Worm (Caenorhabditis elegans): ENCODE measurements around the gene rab-33.
A peak's percentile ranks its signal among the peaks of the same experiment; 100 is the strongest.

The rab-33 gene

ce11 chrIII:10505182-10505581, 1.5 kb upstream of the rab-33 start, which contains the start of the genes taf-11.3 and urm-1 (continued):
- TF ChIP-seq unc-39 (tag; optimal IDR thresholded peaks at IDR 0.05): no peak
- no peak for TF ChIP-seq daf-16 (GFP tag; optimal IDR thresholded peaks at IDR 0.05)
- TF ChIP-seq daf-16 (tag; optimal IDR thresholded peaks at IDR 0.05): peak; percentile 40
- peak; percentile 32 for TF ChIP-seq rbr-2 (tag; optimal IDR thresholded peaks at IDR 0.05)
- TF ChIP-seq dpl-1 (GFP tag; optimal IDR thresholded peaks at IDR 0.05): peak; percentile 83
- TF ChIP-seq lin-13 (GFP tag; optimal IDR thresholded peaks at IDR 0.05): peak; percentile 74
- peak; percentile 70 for TF ChIP-seq nhr-77 (tag; optimal IDR thresholded peaks at IDR 0.05)

ce11 chrIII:10488052-10488451, 15.6 kb downstream of the rab-33 start, which contains the start of gene ptr-25:
Gene ptr-25 (plus strand): TSS chrIII:10488124.
- TF ChIP-seq T20F7.1 (GFP tag; optimal IDR thresholded peaks at IDR 0.05): no peak
- TF ChIP-seq lin-39 (tag; optimal IDR thresholded peaks at IDR 0.05): no peak
- peak in 1 of 2 experiments; percentile 94 for TF ChIP-seq unc-62 (GFP tag; optimal IDR thresholded peaks at IDR 0.05 in 1 of 2)
- no peak for TF ChIP-seq unc-62 (tag; optimal IDR thresholded peaks at IDR 0.05)

ce11 chrIII:10486455-10486854, 17.2 kb downstream of the rab-33 start:
- no peak for TF ChIP-seq vab-7 (GFP tag; IDR thresholded peaks at IDR 0.05)
- no peak for TF ChIP-seq nhr-77 (tag; optimal IDR thresholded peaks at IDR 0.05)
- no peak for TF ChIP-seq sdz-12 (GFP tag; optimal IDR thresholded peaks at IDR 0.05)
- peak; percentile 34 for TF ChIP-seq nhr-28 (tag; optimal IDR thresholded peaks at IDR 0.05)
- no peak for TF ChIP-seq daf-19 (GFP tag; conservative IDR thresholded peaks at IDR 0.05)
- no peak for TF ChIP-seq madf-5 (GFP tag; IDR thresholded peaks at IDR 0.05)
- TF ChIP-seq lin-1 (GFP tag; IDR thresholded peaks at IDR 0.05): no peak
- peak; percentile 45 for TF ChIP-seq mxl-3 (GFP tag; optimal IDR thresholded peaks at IDR 0.05)

- TF ChIP-seq pqm-1 (tag; optimal IDR thresholded peaks at IDR 0.05): no peak
- no peak for TF ChIP-seq daf-16 (GFP tag; optimal IDR thresholded peaks at IDR 0.05)
- peak; percentile 18 for TF ChIP-seq daf-16 (tag; optimal IDR thresholded peaks at IDR 0.05)
These were observed 21.7 kb downstream of the rab-33 start, which contains the start of gene D2045.8 for ce11 chrIII:10481988-10482387. Gene D2045.8 (plus strand): TSS chrIII:10482288.

- TF ChIP-seq nhr-42 (GFP tag; IDR thresholded peaks at IDR 0.05) (no peak), ZK546.5 (tag; optimal IDR thresholded peaks at IDR 0.05) (no peak), madf-9 (GFP tag; conservative IDR thresholded peaks at IDR 0.05) (no peak), spr-3 (GFP tag; optimal IDR thresholded peaks at IDR 0.05) (no peak), duxl-1 (tag; optimal IDR thresholded peaks at IDR 0.05; ENCODE audit: poor library complexity) (no peak), snpc-4 (tag; optimal IDR thresholded peaks at IDR 0.05) (no peak), hlh-11 (tag; optimal IDR thresholded peaks at IDR 0.05) (peak; percentile 11), ceh-20 (GFP tag; IDR thresholded peaks at IDR 0.05) (no peak), zfp-3 (GFP tag; conservative IDR thresholded peaks at IDR 0.05) (no peak), madf-5 (GFP tag; IDR thresholded peaks at IDR 0.05) (no peak), skn-1 (tag; optimal IDR thresholded peaks at IDR 0.05) (no peak), unc-62 (GFP tag; optimal IDR thresholded peaks at IDR 0.05 in 1 of 2) (peak in 1 of 2 experiments; percentile 93), unc-62 (tag; optimal IDR thresholded peaks at IDR 0.05) (no peak), nhr-25 (tag; optimal IDR thresholded peaks at IDR 0.05; ENCODE audit: borderline replicate concordance, insufficient read depth) (no peak), dve-1 (tag; optimal IDR thresholded peaks at IDR 0.05; ENCODE audit: insufficient read depth) (peak; percentile 64), zip-11 (GFP tag; IDR thresholded peaks at IDR 0.05) (no peak), attf-4 (tag; optimal IDR thresholded peaks at IDR 0.05) (no peak), daf-16 (GFP tag; optimal IDR thresholded peaks at IDR 0.05) (no peak), daf-16 (tag; optimal IDR thresholded peaks at IDR 0.05) (peak; percentile 29), aha-1 (tag) (no peak), lin-29 (GFP tag; IDR thresholded peaks at IDR 0.05) (no peak), dmd-6 (GFP tag; IDR thresholded peaks at IDR 0.05) (0 out of 2 replicates have a peak, but pooled peaks have one; percentile 25), ZK337.2 (GFP tag; IDR thresholded peaks at IDR 0.05) (no peak), php-3 (GFP tag; IDR thresholded peaks at IDR 0.05) (no peak), dmd-9 (GFP tag; IDR thresholded peaks at IDR 0.05) (no peak), hmg-1.1 (GFP tag; IDR thresholded peaks at IDR 0.05) (no peak), tag-97 (GFP tag; IDR thresholded peaks at IDR 0.05) (no peak), pqm-1 (tag; optimal IDR thresholded peaks at IDR 0.05) (no peak), ces-1 (GFP tag; optimal IDR thresholded peaks at IDR 0.05) (no peak), unc-39 (tag; optimal IDR thresholded peaks at IDR 0.05) (no peak), ceh-44 (GFP tag; IDR thresholded peaks at IDR 0.05) (no peak), F37D6.2 (tag; optimal IDR thresholded peaks at IDR 0.05) (no peak)
These were observed 22.2 kb downstream of the rab-33 start for ce11 chrIII:10481497-10481896.
